Fruit fly (Drosophila melanogaster) whole organism, embryonic: ENCODE results near the gene CG4770.
A peak's percentile ranks its signal among the peaks of the same experiment; 100 is the strongest.

Experiments
- Antp ChIP-seq: fragments of 200-800 bp; sonication (Bioruptor generic); optimal IDR thresholded peaks from 3 replicates; lab custom pipeline; 2016; ENCODE audit warnings: missing biosample characterization, missing genetic modification characterization
- CG13296 ChIP-seq: fragments of 200-800 bp; sonication (Bioruptor generic); optimal IDR thresholded peaks from 3 replicates; lab custom pipeline; 2018; ENCODE audit warnings: missing biosample characterization, mild to moderate bottlenecking, missing genetic modification characterization
- CG14014 ChIP-seq: fragments of 200-800 bp; sonication (Bioruptor generic); IDR thresholded peaks from 2 replicates; pipeline ENCODE4 v1.3.6; 2022; ENCODE audit warnings: missing biosample characterization, missing genetic modification characterization
- CG14965 ChIP-seq: fragments of 200-800 bp; sonication (Bioruptor generic); optimal IDR thresholded peaks from 2 replicates; lab custom pipeline; 2016; ENCODE audit warnings: missing biosample characterization, missing genetic modification characterization, borderline replicate concordance
- CG1529 ChIP-seq: fragments of 200-800 bp; sonication (Bioruptor generic); optimal IDR thresholded peaks from 3 replicates; lab custom pipeline; 2018; ENCODE audit warnings: missing biosample characterization, missing genetic modification characterization
- CG15479 ChIP-seq: fragments of 200-800 bp; sonication (Bioruptor generic); optimal IDR thresholded peaks from 3 replicates; lab custom pipeline; 2019; ENCODE audit warnings: missing biosample characterization, mild to moderate bottlenecking, missing genetic modification characterization, moderate library complexity
- CG31388 ChIP-seq: fragments of 200-800 bp; sonication (Bioruptor generic); optimal IDR thresholded peaks from 2 replicates; lab custom pipeline; 2016; ENCODE audit warnings: missing biosample characterization, missing genetic modification characterization
- CG34224 ChIP-seq: fragments of 200-800 bp; sonication (Bioruptor generic); IDR thresholded peaks from 3 replicates; pipeline ENCODE4 v1.3.6; 2022; ENCODE audit warnings: missing biosample characterization, missing genetic modification characterization; ENCODE audit not compliant: partially characterized antibody
- CG34376 ChIP-seq: fragments of 200-800 bp; sonication (Bioruptor generic); optimal IDR thresholded peaks from 2 replicates; lab custom pipeline; 2018; ENCODE audit warnings: missing biosample characterization, mild to moderate bottlenecking, missing genetic modification characterization
- CG6689 ChIP-seq: fragments of 200-800 bp; sonication (Bioruptor generic); IDR thresholded peaks from 2 replicates; pipeline ENCODE4 v1.3.6; 2022; ENCODE audit warnings: missing biosample characterization, missing genetic modification characterization
- CG6765 ChIP-seq: fragments of 200-800 bp; sonication (Bioruptor generic); optimal IDR thresholded peaks from 3 replicates; lab custom pipeline; 2017; ENCODE audit warnings: missing biosample characterization, mild to moderate bottlenecking, missing genetic modification characterization
- CG8359 ChIP-seq: fragments of 200-800 bp; sonication (Bioruptor generic); optimal IDR thresholded peaks from 2 replicates; lab custom pipeline; 2017; ENCODE audit warnings: missing biosample characterization, mild to moderate bottlenecking, missing genetic modification characterization, borderline replicate concordance
- CG8765 ChIP-seq: fragments of 200-800 bp; sonication (Bioruptor generic); IDR thresholded peaks from 2 replicates; pipeline ENCODE4 v1.3.6; 2022; ENCODE audit warnings: missing biosample characterization, missing genetic modification characterization
- CG9609 ChIP-seq: fragments of 200-800 bp; sonication (Bioruptor generic); optimal IDR thresholded peaks from 3 replicates; lab custom pipeline; 2016; ENCODE audit warnings: missing biosample characterization, missing genetic modification characterization
- Chrac-16 ChIP-seq: fragments of 200-800 bp; sonication (Bioruptor generic); optimal IDR thresholded peaks from 3 replicates; lab custom pipeline; 2016; ENCODE audit warnings: missing biosample characterization, missing genetic modification characterization
- CoRest ChIP-seq: fragments of 200-800 bp; sonication (Bioruptor generic); optimal IDR thresholded peaks from 3 replicates; lab custom pipeline; 2018; ENCODE audit warnings: missing biosample characterization, mild to moderate bottlenecking, missing genetic modification characterization, moderate library complexity
- CrebB ChIP-seq: fragments of 200-800 bp; sonication (Bioruptor generic); optimal IDR thresholded peaks from 3 replicates; lab custom pipeline; 2018; ENCODE audit warnings: missing biosample characterization, mild to moderate bottlenecking, missing genetic modification characterization
- Drgx ChIP-seq: fragments of 200-800 bp; sonication (Bioruptor generic); IDR thresholded peaks from 2 replicates; pipeline ENCODE4 v1.3.6; 2022; ENCODE audit warnings: missing biosample characterization, missing genetic modification characterization
- Eip74EF ChIP-seq, 2 experiments: fragments of 200-800 bp in 1 of 2; fragments of >200 bp in 1 of 2; sonication (Bioruptor generic) in 1 of 2; optimal IDR thresholded peaks; 2 replicates each; lab custom pipeline; 2017 to 2019; ENCODE audit warnings: missing biosample characterization in 2 of 2, missing genetic modification characterization in 2 of 2, mild to moderate bottlenecking in 1 of 2, moderate library complexity in 1 of 2
- Ets65A ChIP-seq: fragments of 200-800 bp; sonication (Bioruptor generic); peaks from one replicate; lab custom pipeline; 2016; ENCODE audit warnings: missing biosample characterization, missing genetic modification characterization
- Fer3 ChIP-seq: fragments of 200-800 bp; sonication (Bioruptor generic); optimal IDR thresholded peaks from 2 replicates; lab custom pipeline; 2018; ENCODE audit warnings: missing biosample characterization, mild to moderate bottlenecking, missing genetic modification characterization, moderate library complexity
- HLH54F ChIP-seq: fragments of 200-800 bp; sonication (Bioruptor generic); optimal IDR thresholded peaks from 3 replicates; lab custom pipeline; 2016; ENCODE audit warnings: missing biosample characterization, missing genetic modification characterization
- Jarid2 ChIP-seq: fragments of 200-800 bp; sonication (Bioruptor generic); optimal IDR thresholded peaks from 3 replicates; lab custom pipeline; 2017; ENCODE audit warnings: mild to moderate bottlenecking, missing biosample characterization, missing genetic modification reagents, missing genetic modification characterization
- Lhr ChIP-seq: fragments of 200-800 bp; sonication (Bioruptor generic); optimal IDR thresholded peaks from 3 replicates; lab custom pipeline; 2017; ENCODE audit warnings: mild to moderate bottlenecking, missing biosample characterization, missing genetic modification reagents, missing genetic modification characterization
- Rfx ChIP-seq: fragments of 200-800 bp; sonication (Bioruptor generic); IDR thresholded peaks from 2 replicates; pipeline ENCODE4 v1.3.6; 2022; ENCODE audit warnings: missing biosample characterization, missing genetic modification characterization
- Rx ChIP-seq: fragments of 200-800 bp; sonication (Bioruptor generic); IDR thresholded peaks from 2 replicates; pipeline ENCODE4 v1.3.6; 2022; ENCODE audit warnings: missing biosample characterization, missing genetic modification characterization
- Sry-δ ChIP-seq: fragments of 200-800 bp; sonication (Bioruptor generic); optimal IDR thresholded peaks from 2 replicates; lab custom pipeline; 2016; ENCODE audit warnings: missing biosample characterization, missing genetic modification characterization
- Stat92E ChIP-seq, 3 experiments: fragments of >200 bp in 2 of 3; fragments of 200-800 bp in 1 of 3; sonication (Bioruptor generic) in 1 of 3; optimal IDR thresholded peaks; 2 replicates each; lab custom pipeline; 2017 to 2019; ENCODE audit warnings: missing biosample characterization in 3 of 3, missing genetic modification characterization in 3 of 3, mild to moderate bottlenecking in 1 of 3, moderate library complexity in 1 of 3
- Xbp1 ChIP-seq: fragments of 200-800 bp; sonication (Bioruptor generic); optimal IDR thresholded peaks from 3 replicates; lab custom pipeline; 2016; ENCODE audit warnings: missing biosample characterization, mild to moderate bottlenecking, missing genetic modification characterization
- bowl ChIP-seq: fragments of 200-800 bp; sonication (Bioruptor generic); IDR thresholded peaks from 2 replicates; pipeline ENCODE4 v1.3.6; 2022; ENCODE audit warnings: missing biosample characterization, missing genetic modification characterization
- bsh ChIP-seq, 2 experiments: fragments of 200-800 bp; sonication (Bioruptor generic); optimal IDR thresholded peaks; 2 replicates each; lab custom pipeline; 2017 to 2018; ENCODE audit warnings: mild to moderate bottlenecking in 2 of 2, missing biosample characterization in 2 of 2, missing genetic modification characterization in 2 of 2, moderate library complexity in 1 of 2
- cwo ChIP-seq: fragments of 200-800 bp; sonication (Bioruptor generic); optimal IDR thresholded peaks from 3 replicates; lab custom pipeline; 2017; ENCODE audit warnings: missing biosample characterization, missing genetic modification characterization, mild to moderate bottlenecking, moderate library complexity, missing genetic modification reagents
- dan ChIP-seq: fragments of 200-800 bp; sonication (Bioruptor generic); IDR thresholded peaks from 2 replicates; pipeline ENCODE4 v1.3.6; 2022; ENCODE audit warnings: missing biosample characterization, missing genetic modification characterization
- dmrt11E ChIP-seq: fragments of 200-800 bp; sonication (Bioruptor generic); optimal IDR thresholded peaks from 3 replicates; lab custom pipeline; 2018; ENCODE audit warnings: missing biosample characterization, mild to moderate bottlenecking, missing genetic modification characterization, moderate library complexity
- dmrt99B ChIP-seq: fragments of 200-800 bp; sonication (Bioruptor generic); optimal IDR thresholded peaks from 2 replicates; lab custom pipeline; 2018; ENCODE audit warnings: missing biosample characterization, mild to moderate bottlenecking, missing genetic modification characterization, moderate library complexity
- gsb ChIP-seq: fragments of 200-800 bp; sonication (Bioruptor generic); IDR thresholded peaks from 2 replicates; pipeline ENCODE4 v1.3.6; 2022; ENCODE audit warnings: missing biosample characterization, missing genetic modification characterization
- luna ChIP-seq: fragments of 200-800 bp; sonication (Bioruptor generic); optimal IDR thresholded peaks from 2 replicates; lab custom pipeline; 2016; ENCODE audit warnings: missing biosample characterization, missing genetic modification characterization
- oc ChIP-seq: fragments of 200-800 bp; sonication (Bioruptor generic); optimal IDR thresholded peaks from 2 replicates; lab custom pipeline; 2018; ENCODE audit warnings: missing biosample characterization, mild to moderate bottlenecking, missing genetic modification characterization, moderate library complexity
- odd ChIP-seq: fragments of 200-800 bp; sonication (Bioruptor generic); optimal IDR thresholded peaks from 2 replicates; lab custom pipeline; 2017; ENCODE audit warnings: missing biosample characterization, mild to moderate bottlenecking, missing genetic modification characterization
- org-1 ChIP-seq: fragments of 200-800 bp; sonication (Bioruptor generic); optimal IDR thresholded peaks from 2 replicates; lab custom pipeline; 2017; ENCODE audit warnings: missing biosample characterization, missing genetic modification characterization
- pb ChIP-seq: fragments of 200-800 bp; sonication (Bioruptor generic); optimal IDR thresholded peaks from 3 replicates; lab custom pipeline; 2016; ENCODE audit warnings: missing biosample characterization, missing genetic modification characterization
- prd ChIP-seq, 3 experiments: fragments of >200 bp in 2 of 3; fragments of 200-800 bp in 1 of 3; sonication (Bioruptor generic) in 1 of 3; optimal IDR thresholded peaks in 2 of 3; IDR thresholded peaks in 1 of 3; 2 replicates in 2 of 3; 3 replicates in 1 of 3; pipeline versions ENCODE4 v1.3.6 to Lab custom; 2017 to 2022; ENCODE audit warnings: missing biosample characterization in 1 of 3, missing genetic modification characterization in 1 of 3
- ranshi ChIP-seq: fragments of 200-800 bp; sonication (Bioruptor generic); IDR thresholded peaks from 2 replicates; pipeline ENCODE4 v1.3.6; 2022; ENCODE audit warnings: missing biosample characterization, missing genetic modification characterization
- repo ChIP-seq: fragments of 200-800 bp; sonication (Bioruptor generic); optimal IDR thresholded peaks from 2 replicates; lab custom pipeline; 2016; ENCODE audit warnings: missing biosample characterization, missing genetic modification characterization
- ro ChIP-seq: fragments of 200-800 bp; sonication (Bioruptor generic); IDR thresholded peaks from 2 replicates; pipeline ENCODE4 v1.3.6; 2022; ENCODE audit warnings: missing biosample characterization, missing genetic modification characterization
- run ChIP-seq: fragments of 200-800 bp; sonication (Bioruptor generic); optimal IDR thresholded peaks from 3 replicates; lab custom pipeline; 2018; ENCODE audit warnings: missing biosample characterization, mild to moderate bottlenecking, missing genetic modification characterization
- sob ChIP-seq: fragments of 200-800 bp; sonication (Bioruptor generic); IDR thresholded peaks from 2 replicates; pipeline ENCODE4 v1.3.6; 2022; ENCODE audit warnings: missing biosample characterization, missing genetic modification characterization
- stc ChIP-seq: fragments of 200-800 bp; sonication (Bioruptor generic); IDR thresholded peaks from 2 replicates; pipeline ENCODE4 v1.3.6; 2022; ENCODE audit warnings: missing biosample characterization, missing genetic modification characterization
- wdn ChIP-seq: fragments of 200-800 bp; sonication (Bioruptor generic); IDR thresholded peaks from 2 replicates; pipeline ENCODE4 v1.3.6; 2022; ENCODE audit warnings: missing biosample characterization, missing genetic modification characterization

The CG4770 gene

dm6 chr3R:19889603-19890187, 28.6 kb upstream of the CG4770 start (continued):
- TF ChIP-seq Lhr (GFP tag; lab: Kevin White, UChicago) (no peak), Rfx (GFP tag; lab: Robert Waterston, UW) (peak; percentile 74), Antp (GFP tag; lab: Kevin White, UChicago) (no peak), Rx (no peak), sob (GFP tag; lab: Robert Waterston, UW) (peak; percentile 58; the same call in 1 of the 2 replicates), ranshi (GFP tag; lab: Robert Waterston, UW) (no peak; the same call in 1 of the 2 replicates), Jarid2 (peak; percentile 58), gsb (0 out of 2 replicates have a peak, but pooled peaks have one; percentile 43), CG14965 (GFP tag; lab: Kevin White, UChicago) (no peak), dan (GFP tag; lab: Robert Waterston, UW) (no peak), Fer3 (peak; percentile 86), CG15479 (GFP tag; lab: Kevin White, UChicago) (no peak), org-1 (GFP tag; lab: Kevin White, UChicago) (peak; percentile 65), repo (no peak), oc (tag; lab: Kevin White, UChicago) (peak; percentile 36), Eip74EF (GFP tag; optimal IDR thresholded peaks at IDR 0.05; lab: Kevin White, UChicago) (peak in 1 of 2 experiments; percentile 76), Chrac-16 (peak; percentile 42), CG6689 (GFP tag; lab: Robert Waterston, UW) (0 out of 2 replicates have a peak, but pooled peaks have one; percentile 54), Xbp1 (GFP tag; lab: Kevin White, UChicago) (peak; percentile 59), CG8359 (GFP tag; lab: Kevin White, UChicago) (peak; percentile 39), CG1529 (peak; percentile 24), HLH54F (GFP tag; lab: Kevin White, UChicago) (peak; percentile 4), CG6765 (GFP tag; lab: Kevin White, UChicago) (peak; percentile 76), Drgx (no peak; the same call in 1 of the 2 replicates), CG8765 (no peak), dmrt99B (tag; lab: Kevin White, UChicago) (peak; percentile 87), run (tag; lab: Kevin White, UChicago) (peak; percentile 42), dmrt11E (tag; lab: Kevin White, UChicago) (no peak), pb (GFP tag; lab: Kevin White, UChicago) (no peak), CG34224 (GFP tag; lab: Robert Waterston, UW) (no peak; the same call in 2 of the 3 replicates), odd (GFP tag; lab: Kevin White, UChicago) (peak; percentile 48), CrebB (tag; lab: Kevin White, UChicago) (peak; percentile 44), prd (optimal IDR thresholded peaks at IDR 0.05; lab: Kevin White, UChicago) (no peak), prd (GFP tag; IDR thresholded peaks at IDR 0.05; lab: Robert Waterston, UW) (peak; percentile 55), Stat92E (GFP tag; optimal IDR thresholded peaks at IDR 0.05; lab: Kevin White, UChicago) (no peak), bowl (no peak; the same call in 1 of the 2 replicates), wdn (GFP tag; lab: Robert Waterston, UW) (0 out of 2 replicates have a peak, but pooled peaks have one; percentile 30), luna (GFP tag; lab: Kevin White, UChicago) (no peak), ro (GFP tag; lab: Robert Waterston, UW) (no peak), CG14014 (peak; percentile 60), CG9609 (GFP tag; lab: Kevin White, UChicago) (peak; percentile 2), CoRest (peak; percentile 86), Ets65A (GFP tag; lab: Kevin White, UChicago) (no peak), stc (GFP tag; lab: Robert Waterston, UW) (no peak), Sry-δ (GFP tag; lab: Kevin White, UChicago) (no peak), cwo (peak; percentile 84), bsh (GFP tag; optimal IDR thresholded peaks at IDR 0.05; lab: Kevin White, UChicago) (peak in 1 of 2 experiments; percentile 52), CG34376 (GFP tag; lab: Kevin White, UChicago) (peak; percentile 68), CG31388 (GFP tag; lab: Kevin White, UChicago) (no peak), CG13296 (GFP tag; lab: Kevin White, UChicago) (peak; percentile 86)
